Worm (Caenorhabditis elegans): ENCODE measurements around the gene F35E8.2.

F35E8.2 gene

ce11 chrV:15870356-15870755 lies 35.1 kb upstream of the F35E8.2 start, which contains the start of gene str-57:
Gene str-57, plus strand, starts transcription at chrV:15870656.
- TF ChIP-seq aptf-2 (GFP tag; conservative IDR thresholded peaks at IDR 0.05) (no peak), ekl-4 (GFP tag; IDR thresholded peaks at IDR 0.05) (no peak), ztf-6 (GFP tag; IDR thresholded peaks at IDR 0.05) (no peak), cebp-2 (GFP tag; IDR thresholded peaks at IDR 0.05) (no peak), ZK185.1 (tag; optimal IDR thresholded peaks at IDR 0.05; ENCODE audit: poor library complexity, severe bottlenecking) (no peak), hlh-26 (GFP tag; conservative IDR thresholded peaks at IDR 0.05) (no peak), let-526 (GFP tag; IDR thresholded peaks at IDR 0.05) (no peak), mel-28 (tag; optimal IDR thresholded peaks at IDR 0.05; ENCODE audit: borderline replicate concordance) (no peak), B0019.2 (GFP tag; conservative IDR thresholded peaks at IDR 0.05) (no peak), ama-1 (optimal IDR thresholded peaks at IDR 0.05) (no peak), ama-1 (GFP tag; optimal IDR thresholded peaks at IDR 0.05) (no peak), hrde-1 (tag; optimal IDR thresholded peaks at IDR 0.05; ENCODE audit: borderline replicate concordance) (no peak), nfyb-1 (GFP tag; IDR thresholded peaks at IDR 0.05) (no peak), mcd-1 (GFP tag; IDR thresholded peaks at IDR 0.05) (no peak), pbrm-1 (GFP tag; IDR thresholded peaks at IDR 0.05) (no peak), attf-6 (GFP tag; IDR thresholded peaks at IDR 0.05) (no peak), pha-4 (tag; optimal IDR thresholded peaks at IDR 0.05) (no peak), rec-8 (tag; optimal IDR thresholded peaks at IDR 0.05) (no peak)

- TF ChIP-seq dpl-1 (GFP tag; optimal IDR thresholded peaks at IDR 0.05) (no peak), snpc-1.3 (tag; optimal IDR thresholded peaks at IDR 0.05; ENCODE audit: insufficient read depth) (no peak), akir-1 (GFP tag; optimal IDR thresholded peaks at IDR 0.05) (no peak), B0261.1 (tag; optimal IDR thresholded peaks at IDR 0.05) (no peak), unc-62 (GFP tag; optimal IDR thresholded peaks at IDR 0.05) (no peak), ceh-40 (GFP tag; IDR thresholded peaks at IDR 0.05) (no peak), hmg-20 (GFP tag; IDR thresholded peaks at IDR 0.05) (no peak), B0336.3 (GFP tag; IDR thresholded peaks at IDR 0.05) (no peak), bed-2 (GFP tag; IDR thresholded peaks at IDR 0.05) (no peak), lin-40 (tag; optimal IDR thresholded peaks at IDR 0.05) (no peak), ceh-58 (GFP tag; IDR thresholded peaks at IDR 0.05) (no peak), F23B12.7 (tag; optimal IDR thresholded peaks at IDR 0.05; ENCODE audit: insufficient read depth) (no peak), pha-4 (tag; optimal IDR thresholded peaks at IDR 0.05) (no peak), tbp1 (GFP tag; optimal IDR thresholded peaks at IDR 0.05) (no peak), dpff-1 (tag; optimal IDR thresholded peaks at IDR 0.05) (no peak), lin-35 (GFP tag; optimal IDR thresholded peaks at IDR 0.05) (no peak), ztf-25 (GFP tag; IDR thresholded peaks at IDR 0.05) (no peak), ceh-79 (tag; optimal IDR thresholded peaks at IDR 0.05) (no peak), nhr-120 (GFP tag; IDR thresholded peaks at IDR 0.05) (no peak), nhr-27 (tag; optimal IDR thresholded peaks at IDR 0.05) (no peak)
These were observed 33.2 kb upstream of the F35E8.2 start, which contains the start of gene str-56 for ce11 chrV:15872273-15872672. Gene str-56, plus strand, starts transcription at chrV:15872573.

ce11 chrV:15873762-15874161 lies 31.7 kb upstream of the F35E8.2 start:
- TF ChIP-seq madf-10 (tag; optimal IDR thresholded peaks at IDR 0.05), result peak; percentile 87
- TF ChIP-seq F22D6.2 (tag; optimal IDR thresholded peaks at IDR 0.05), result peak; percentile 67
- TF ChIP-seq D2030.7 (GFP tag; IDR thresholded peaks at IDR 0.05), result peak; percentile 87
- no peak for TF ChIP-seq ama-1 (optimal IDR thresholded peaks at IDR 0.05)
- TF ChIP-seq ama-1 (GFP tag; optimal IDR thresholded peaks at IDR 0.05), result peak; percentile 93 to 96
- TF ChIP-seq dpl-1 (GFP tag; optimal IDR thresholded peaks at IDR 0.05), result peak; percentile 8
- TF ChIP-seq zfh-2 (GFP tag; conservative IDR thresholded peaks at IDR 0.05), result no peak; the same call in 1 of the 2 replicates
- TF ChIP-seq B0019.2 (GFP tag; conservative IDR thresholded peaks at IDR 0.05), result 0 out of 2 replicates have a peak, but pooled peaks have one; percentile 36
- TF ChIP-seq hmg-1.2 (GFP tag; IDR thresholded peaks at IDR 0.05), result peak; percentile 87
- peak; percentile 94 for TF ChIP-seq snpc-1.3 (tag; optimal IDR thresholded peaks at IDR 0.05; ENCODE audit: insufficient read depth)
- peak; percentile 91 for TF ChIP-seq F57A8.1 (GFP tag; optimal IDR thresholded peaks at IDR 0.05)
- TF ChIP-seq ztf-18 (tag; optimal IDR thresholded peaks at IDR 0.05), result peak; percentile 85
- peak; percentile 95 for TF ChIP-seq nhr-120 (GFP tag; IDR thresholded peaks at IDR 0.05)
- peak; percentile 93 for TF ChIP-seq repo-1 (tag; optimal IDR thresholded peaks at IDR 0.05)
- TF ChIP-seq lin-54 (GFP tag; optimal IDR thresholded peaks at IDR 0.05), result peak; percentile 84
- TF ChIP-seq bed-1 (GFP tag; IDR thresholded peaks at IDR 0.05), result peak; percentile 95

All from whole organism, young adult.